Fruit fly (Drosophila melanogaster): ENCODE data around the gene Brf.

Gene Brf

dm6 chr3R:17440628-17441027 lies 49.5 kb upstream of the Brf start, which contains the start of gene CG14331 (continued):
- no peak for TF ChIP-seq stc (GFP tag; IDR thresholded peaks at IDR 0.05)

- TF ChIP-seq BEAF-32 (GFP tag; optimal IDR thresholded peaks at IDR 0.05) (no peak), Usf (GFP tag; optimal IDR thresholded peaks at IDR 0.05) (no peak), Scr (GFP tag; IDR thresholded peaks at IDR 0.05; ENCODE audit: partially characterized antibody) (no peak), ssp (GFP tag; IDR thresholded peaks at IDR 0.05) (no peak), CG11247 (GFP tag; IDR thresholded peaks at IDR 0.05) (no peak), bigmax (GFP tag; optimal IDR thresholded peaks at IDR 0.05) (no peak), tll (GFP tag; optimal IDR thresholded peaks at IDR 0.05) (no peak), CG9797 (GFP tag; optimal IDR thresholded peaks at IDR 0.05) (no peak), repo (GFP tag; optimal IDR thresholded peaks at IDR 0.05) (no peak), Hr3 (GFP tag; optimal IDR thresholded peaks at IDR 0.05) (no peak), mld (GFP tag; IDR thresholded peaks at IDR 0.05; ENCODE audit: partially characterized antibody) (no peak), CG13123 (GFP tag; optimal IDR thresholded peaks at IDR 0.05) (no peak), Pdp1 (GFP tag; optimal IDR thresholded peaks at IDR 0.05) (no peak), jigr1 (GFP tag; IDR thresholded peaks at IDR 0.05) (no peak), CG8089 (GFP tag; optimal IDR thresholded peaks at IDR 0.05) (no peak), CG7928 (GFP tag; optimal IDR thresholded peaks at IDR 0.05) (no peak), wek (GFP tag; optimal IDR thresholded peaks at IDR 0.05) (no peak), CG1647 (GFP tag; optimal IDR thresholded peaks at IDR 0.05) (no peak), Fer1 (GFP tag; optimal IDR thresholded peaks at IDR 0.05) (no peak), E2f1 (GFP tag; IDR thresholded peaks at IDR 0.05) (no peak)
These were observed 43.2 kb upstream of the Brf start, which contains the start of gene CG44090 for dm6 chr3R:17434330-17434729. CG44090 (minus strand) TSS chr3R:17434430.

- peak; percentile 31 for TF ChIP-seq Elba2 (GFP tag; optimal IDR thresholded peaks at IDR 0.05)
- TF ChIP-seq Poxn (GFP tag; IDR thresholded peaks at IDR 0.05): no peak
- TF ChIP-seq CG11456 (GFP tag; IDR thresholded peaks at IDR 0.05): 0 out of 3 replicates have a peak, but pooled peaks have one; percentile 9
These were observed 42.0 kb upstream of the Brf start for dm6 chr3R:17433117-17433516.

dm6 chr3R:17430481-17430880 lies 39.3 kb upstream of the Brf start:
- TF ChIP-seq emc (GFP tag; optimal IDR thresholded peaks at IDR 0.05) (no peak), Drgx (GFP tag; IDR thresholded peaks at IDR 0.05) (peak; percentile 68), Dbx (GFP tag; IDR thresholded peaks at IDR 0.05) (no peak)

- TF ChIP-seq CG11723 (GFP tag; optimal IDR thresholded peaks at IDR 0.05): no peak
- peak; percentile 93 for TF ChIP-seq CG10431 (GFP tag; optimal IDR thresholded peaks at IDR 0.05)
- no peak for TF ChIP-seq CG3163 (GFP tag; optimal IDR thresholded peaks at IDR 0.05)
These were observed 35.1 kb upstream of the Brf start for dm6 chr3R:17426265-17426664.

- TF ChIP-seq Adf1 (GFP tag; IDR thresholded peaks at IDR 0.05) (peak; percentile 87), CG15601 (tag; optimal IDR thresholded peaks at IDR 0.05) (no peak), chinmo (GFP tag; IDR thresholded peaks at IDR 0.05; ENCODE audit: partially characterized antibody) (peak; percentile 82; the same call in 1 of the 4 replicates), al (GFP tag; IDR thresholded peaks at IDR 0.05) (no peak), CG6175 (GFP tag; IDR thresholded peaks at IDR 0.05) (peak; percentile 63; the same call in 2 of the 3 replicates), Jarid2 (GFP tag; optimal IDR thresholded peaks at IDR 0.05) (peak; percentile 58), z (GFP tag; IDR thresholded peaks at IDR 0.05) (peak; percentile 95), zen2 (GFP tag; IDR thresholded peaks at IDR 0.05; ENCODE audit: partially characterized antibody) (peak; percentile 44; the same call in 1 of the 3 replicates)
These were observed 34.3 kb upstream of the Brf start, which contains the start of gene cysu for dm6 chr3R:17425417-17425915. cysu (plus strand) TSS chr3R:17425768.
